Fruit fly (Drosophila melanogaster) whole organism: ENCODE results near the gene CG15337.

Experiments
- CG8478 ChIP-seq: fragments of >200 bp; optimal IDR thresholded peaks from 2 replicates; lab custom pipeline; 2018; ENCODE audit warnings: inconsistent platforms
- Dll ChIP-seq: fragments of >200 bp; optimal IDR thresholded peaks from 2 replicates; lab custom pipeline; 2017
- EcR ChIP-seq, 2 experiments: fragments of >200 bp; optimal IDR thresholded peaks; 2 replicates each; lab custom pipeline; 2017; ENCODE audit warnings: missing biosample characterization in 2 of 2, missing genetic modification characterization in 2 of 2, missing genetic modification reagents in 2 of 2
- pan ChIP-seq: fragments of >200 bp; optimal IDR thresholded peaks from 2 replicates; lab custom pipeline; 2017
- psq ChIP-seq: fragments of >200 bp; optimal IDR thresholded peaks from 2 replicates; lab custom pipeline; 2017
- usp ChIP-seq: fragments of >200 bp; optimal IDR thresholded peaks from 2 replicates; lab custom pipeline; 2017; ENCODE audit warnings: missing biosample characterization, missing genetic modification characterization, mixed read lengths

Gene CG15337

dm6 chrX:8198935-8199580 is 39.2 kb downstream of the CG15337 start:
- TF ChIP-seq CG8478 (lab: Kevin White, UChicago): no peak
- TF ChIP-seq pan (lab: Kevin White, UChicago): no peak
- TF ChIP-seq EcR (GFP tag; optimal IDR thresholded peaks at IDR 0.05; lab: Kevin White, UChicago): no peak
- no peak for TF ChIP-seq psq (lab: Kevin White, UChicago)
- TF ChIP-seq usp (GFP tag; lab: Kevin White, UChicago): no peak
- no peak for TF ChIP-seq Dll

DNA sequence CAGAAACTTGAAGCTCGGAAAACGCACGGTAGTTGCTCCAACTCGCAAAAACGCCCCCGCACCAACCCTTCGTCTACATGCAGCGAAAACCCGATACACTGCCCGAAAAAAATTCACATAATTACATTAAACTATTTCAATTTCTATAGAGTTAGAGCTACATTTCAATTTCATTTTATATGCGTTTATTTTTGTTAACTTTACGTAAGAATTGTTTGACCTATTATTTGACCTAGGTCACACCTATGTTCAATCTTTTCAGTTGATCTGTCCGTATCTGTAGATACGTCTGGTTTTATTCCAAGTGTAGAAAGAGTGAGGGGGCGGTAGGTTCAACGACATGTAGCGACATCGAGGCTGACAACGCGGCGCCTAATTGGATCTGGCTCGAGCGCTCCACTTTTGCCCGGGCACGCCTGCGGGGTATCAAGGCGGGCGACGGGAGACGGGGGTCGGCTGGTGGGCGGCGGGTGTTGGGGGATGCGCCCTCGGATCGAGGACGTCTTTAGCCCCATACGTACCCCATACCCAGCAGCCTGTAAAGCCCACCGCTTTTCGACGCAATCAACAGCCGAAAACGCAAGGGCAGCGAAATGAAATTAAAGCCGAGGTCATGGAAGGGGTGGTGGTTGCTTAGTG is 43.0 kb downstream of the CG15337 start:
- TF ChIP-seq CG8478 (lab: Kevin White, UChicago) (no peak), Dll (no peak)

- no peak for TF ChIP-seq Dll
- no peak for TF ChIP-seq pan (lab: Kevin White, UChicago)
- TF ChIP-seq EcR (GFP tag; optimal IDR thresholded peaks at IDR 0.05; lab: Kevin White, UChicago): no peak
- TF ChIP-seq psq (lab: Kevin White, UChicago): no peak
- no peak for TF ChIP-seq CG8478 (lab: Kevin White, UChicago)
- no peak for TF ChIP-seq usp (GFP tag; lab: Kevin White, UChicago)
These were observed 45.9 kb downstream of the CG15337 start for dm6 chrX:8205625-8206252.

DNA sequence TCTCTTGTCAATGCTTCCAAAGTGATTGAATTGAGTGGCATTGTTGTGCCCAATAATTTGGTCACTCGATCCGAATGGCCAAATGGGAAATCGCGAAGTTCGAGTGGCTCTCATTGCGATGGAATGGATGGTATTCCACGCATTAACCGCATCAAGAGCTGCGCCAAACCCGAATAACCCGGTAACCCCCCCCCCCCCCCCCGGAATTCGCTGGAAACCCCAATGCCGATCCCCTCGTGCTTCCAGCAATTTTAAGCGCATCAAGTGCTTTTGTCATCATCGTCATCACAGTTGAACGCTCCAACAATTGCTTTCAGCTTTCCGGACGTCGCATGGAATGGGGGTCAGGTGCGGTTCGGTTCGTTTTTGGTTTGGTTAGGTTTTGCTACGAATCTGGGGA is 46.7 kb downstream of the CG15337 start:
- TF ChIP-seq usp (GFP tag; lab: Kevin White, UChicago) (no peak), Dll (no peak), pan (lab: Kevin White, UChicago) (no peak), CG8478 (lab: Kevin White, UChicago) (no peak), EcR (GFP tag; optimal IDR thresholded peaks at IDR 0.05; lab: Kevin White, UChicago) (no peak), psq (lab: Kevin White, UChicago) (no peak)

- TF ChIP-seq Dll (no peak), CG8478 (lab: Kevin White, UChicago) (no peak), usp (GFP tag; lab: Kevin White, UChicago) (no peak), pan (lab: Kevin White, UChicago) (no peak), EcR (GFP tag; optimal IDR thresholded peaks at IDR 0.05; lab: Kevin White, UChicago) (no peak), psq (lab: Kevin White, UChicago) (no peak)
These were observed 47.2 kb downstream of the CG15337 start for dm6 chrX:8207054-8207453.

dm6 chrX:8210632-8211031 is 50.8 kb downstream of the CG15337 start:
- TF ChIP-seq CG8478 (lab: Kevin White, UChicago): no peak
- TF ChIP-seq Dll: no peak
- TF ChIP-seq psq (lab: Kevin White, UChicago): no peak
- no peak for TF ChIP-seq pan (lab: Kevin White, UChicago)
- TF ChIP-seq EcR (GFP tag; optimal IDR thresholded peaks at IDR 0.05; lab: Kevin White, UChicago): no peak
- TF ChIP-seq usp (GFP tag; lab: Kevin White, UChicago): no peak
